Fruit fly (Drosophila melanogaster): Measurements from ENCODE around the gene CG13308.

dm6 chr3L:8773713-8774112, 34.6 kb upstream of the CG13308 start:
- TF ChIP-seq h (optimal IDR thresholded peaks at IDR 0.05): no peak
- no peak for TF ChIP-seq insv (optimal IDR thresholded peaks at IDR 0.05)

All from Kc167 (cell line).